Worm (Caenorhabditis elegans) whole organism, L1 larva: ENCODE results near the gene lov-1.

Experiments
- ces-1 ChIP-seq: fragments of 150-350 bp; optimal IDR thresholded peaks from 2 replicates; lab custom pipeline; 2014; ENCODE audit warnings: missing biosample characterization, missing genetic modification reagents, missing genetic modification characterization
- elt-2 ChIP-seq: sonication (generic microtip); optimal IDR thresholded peaks from 2 replicates; lab custom pipeline; 2016; ENCODE audit warnings: missing genetic modification characterization, mild to moderate bottlenecking, inconsistent platforms, missing compliant biosample characterization, missing genetic modification reagents
- ets-5 ChIP-seq: fragments of 200-800 bp; sonication (Bioruptor generic); IDR thresholded peaks from 2 replicates; pipeline ENCODE4 v1.3.6; 2022; ENCODE audit warnings: missing genetic modification characterization, missing compliant biosample characterization
- fkh-10 ChIP-seq: sonication (generic microtip); optimal IDR thresholded peaks from 2 replicates; lab custom pipeline; 2017; ENCODE audit warnings: missing biosample characterization, missing genetic modification reagents, missing genetic modification characterization
- lin-35 ChIP-seq, 2 experiments: fragments of 150-350 bp; optimal IDR thresholded peaks; 2 replicates each; lab custom pipeline; 2014; ENCODE audit warnings: missing biosample characterization in 2 of 2, missing genetic modification characterization in 2 of 2, missing genetic modification reagents in 2 of 2
- nhr-237 ChIP-seq: fragments of 150-350 bp; optimal IDR thresholded peaks from 2 replicates; lab custom pipeline; 2014; ENCODE audit warnings: missing biosample characterization, missing genetic modification characterization
- nhr-28 ChIP-seq: fragments of 150-350 bp; optimal IDR thresholded peaks from 2 replicates; lab custom pipeline; 2014; ENCODE audit warnings: missing biosample characterization, missing genetic modification characterization
- nhr-76 ChIP-seq: sonication (generic microtip); optimal IDR thresholded peaks from 2 replicates; lab custom pipeline; 2017; ENCODE audit warnings: missing biosample characterization, missing genetic modification characterization
- nhr-77 ChIP-seq: fragments of 150-350 bp; optimal IDR thresholded peaks from 2 replicates; lab custom pipeline; 2014; ENCODE audit warnings: missing biosample characterization, missing genetic modification characterization
- nhr-85 ChIP-seq: sonication (generic microtip); peaks from one replicate; lab custom pipeline; 2016; ENCODE audit warnings: missing genetic modification characterization, inconsistent platforms, missing compliant biosample characterization
- rnt-1 ChIP-seq: sonication (generic microtip); optimal IDR thresholded peaks from 2 replicates; lab custom pipeline; 2016; ENCODE audit warnings: mild to moderate bottlenecking, missing genetic modification characterization, moderate library complexity, missing compliant biosample characterization
- zip-4 ChIP-seq: fragments of 200-800 bp; sonication (Bioruptor generic); optimal IDR thresholded peaks from 2 replicates; lab custom pipeline; 2018; ENCODE audit warnings: mild to moderate bottlenecking, missing genetic modification characterization, moderate library complexity, missing compliant biosample characterization

- TF ChIP-seq nhr-77 (tag; lab: Kevin White, UChicago) (no peak), nhr-76 (tag; lab: Kevin White, UChicago) (no peak), fkh-10 (GFP tag; lab: Kevin White, UChicago) (no peak), nhr-28 (tag; lab: Kevin White, UChicago) (no peak), ets-5 (GFP tag; lab: Robert Waterston, UW) (no peak), zip-4 (GFP tag; lab: Kevin White, UChicago) (no peak), ces-1 (GFP tag; lab: Kevin White, UChicago) (no peak), elt-2 (tag; lab: Kevin White, UChicago) (no peak), rnt-1 (tag; lab: Kevin White, UChicago) (no peak), nhr-85 (tag; lab: Kevin White, UChicago) (no peak), nhr-237 (tag; lab: Kevin White, UChicago) (no peak), lin-35 (GFP tag; optimal IDR thresholded peaks at IDR 0.05; lab: Kevin White, UChicago) (no peak)
Measured at ce11 chrII:10084482-10084881, 37.1 kb downstream of the lov-1 start.
